Worm (Caenorhabditis elegans): ENCODE measurements around the gene R08A2.7.

R08A2.7 gene

ce11 chrV:14723020-14723419 is at the start of gene R08A2.7:
TSS of gene R08A2.7 (plus strand) at chrV:14723320.
- TF ChIP-seq mbf-1 (tag; optimal IDR thresholded peaks at IDR 0.05) (no peak), nhr-23 (tag; optimal IDR thresholded peaks at IDR 0.05) (no peak), F13H6.1 (tag; optimal IDR thresholded peaks at IDR 0.05) (no peak)

- TF ChIP-seq F13H6.1 (tag; optimal IDR thresholded peaks at IDR 0.05) = no peak
- no peak for TF ChIP-seq nhr-12 (tag; optimal IDR thresholded peaks at IDR 0.05)
- no peak for TF ChIP-seq unc-39 (tag; optimal IDR thresholded peaks at IDR 0.05)
- no peak for TF ChIP-seq ZK546.5 (tag; optimal IDR thresholded peaks at IDR 0.05)
- no peak for TF ChIP-seq dmd-4 (tag; optimal IDR thresholded peaks at IDR 0.05)
- TF ChIP-seq elt-3 (tag; optimal IDR thresholded peaks at IDR 0.05) = no peak
- no peak for TF ChIP-seq ceh-82 (tag; optimal IDR thresholded peaks at IDR 0.05)
- TF ChIP-seq nhr-6 (tag; optimal IDR thresholded peaks at IDR 0.05) = no peak
- TF ChIP-seq sem-4 (tag; optimal IDR thresholded peaks at IDR 0.05) = no peak
- no peak for TF ChIP-seq unc-55 (GFP tag; optimal IDR thresholded peaks at IDR 0.05)
- TF ChIP-seq nhr-77 (tag; optimal IDR thresholded peaks at IDR 0.05) = no peak
- no peak for TF ChIP-seq egl-27 (tag; optimal IDR thresholded peaks at IDR 0.05)
- TF ChIP-seq R02D3.7 (tag; optimal IDR thresholded peaks at IDR 0.05) = no peak
- no peak for TF ChIP-seq unc-62 (GFP tag; optimal IDR thresholded peaks at IDR 0.05)
Measured at ce11 chrV:14678298-14678697, 44.8 kb upstream of the R08A2.7 start.

ce11 chrV:14680014-14680413 is 43.1 kb upstream of the R08A2.7 start, which contains the start of gene C47E8.3:
TSS of gene C47E8.3 (plus strand) at chrV:14680314.
- TF ChIP-seq blmp-1 (tag; optimal IDR thresholded peaks at IDR 0.05; ENCODE audit: insufficient read depth) = no peak
- no peak for TF ChIP-seq R02D3.7 (tag; optimal IDR thresholded peaks at IDR 0.05)
- TF ChIP-seq ceh-82 (tag; optimal IDR thresholded peaks at IDR 0.05) = no peak
- no peak for TF ChIP-seq zag-1 (tag; optimal IDR thresholded peaks at IDR 0.05)
- TF ChIP-seq elt-1 (tag; optimal IDR thresholded peaks at IDR 0.05) = no peak
- TF ChIP-seq nhr-11 (tag; optimal IDR thresholded peaks at IDR 0.05) = no peak
- TF ChIP-seq nhr-77 (tag; optimal IDR thresholded peaks at IDR 0.05) = no peak
- TF ChIP-seq unc-62 (GFP tag; optimal IDR thresholded peaks at IDR 0.05) = no peak
- TF ChIP-seq nhr-21 (tag; optimal IDR thresholded peaks at IDR 0.05) = no peak
- TF ChIP-seq nhr-129 (tag; optimal IDR thresholded peaks at IDR 0.05) = no peak
- no peak for TF ChIP-seq dmd-4 (tag; optimal IDR thresholded peaks at IDR 0.05)
- TF ChIP-seq mdl-1 (tag; optimal IDR thresholded peaks at IDR 0.05) = no peak
- no peak for TF ChIP-seq lsy-2 (tag; optimal IDR thresholded peaks at IDR 0.05)
- TF ChIP-seq aly-2 (tag; optimal IDR thresholded peaks at IDR 0.05) = no peak
- TF ChIP-seq lin-39 (tag; optimal IDR thresholded peaks at IDR 0.05) = no peak
- TF ChIP-seq ama-1 (optimal IDR thresholded peaks at IDR 0.05) = no peak
- TF ChIP-seq sem-4 (tag; optimal IDR thresholded peaks at IDR 0.05) = no peak

ce11 chrV:14682870-14683269 is 40.2 kb upstream of the R08A2.7 start:
- TF ChIP-seq Y55F3AM.14 (GFP tag; optimal IDR thresholded peaks at IDR 0.05) (no peak), peb-1 (tag; optimal IDR thresholded peaks at IDR 0.05) (no peak), dmd-4 (tag; optimal IDR thresholded peaks at IDR 0.05) (no peak), nhr-129 (tag; optimal IDR thresholded peaks at IDR 0.05) (no peak), nhr-25 (tag; optimal IDR thresholded peaks at IDR 0.05) (no peak), C34F6.9 (tag; optimal IDR thresholded peaks at IDR 0.05) (peak; percentile 14)

DNA sequence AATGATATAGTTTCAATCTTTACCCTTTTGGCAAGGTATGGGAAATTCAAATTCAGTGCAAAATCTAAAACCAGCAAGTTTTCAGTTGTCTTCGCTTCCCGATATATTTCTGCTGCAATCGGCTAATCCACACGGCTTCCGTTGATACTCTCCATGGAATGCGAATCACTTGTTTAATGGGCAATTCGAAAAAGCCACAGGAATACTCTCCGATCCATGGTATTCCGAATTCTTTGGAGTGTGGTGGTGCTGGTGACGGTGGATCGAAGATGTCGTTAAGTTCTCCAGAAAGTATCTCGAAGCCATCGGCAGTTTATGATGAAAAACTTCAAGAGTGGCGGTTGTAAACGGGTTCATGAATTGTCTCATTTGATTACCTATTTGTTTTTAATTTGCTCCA is 39.8 kb upstream of the R08A2.7 start:
- peak; percentile 40 for TF ChIP-seq ama-1 (optimal IDR thresholded peaks at IDR 0.05)
- no peak for TF ChIP-seq aly-2 (tag; optimal IDR thresholded peaks at IDR 0.05)
- TF ChIP-seq ceh-82 (tag; optimal IDR thresholded peaks at IDR 0.05) = no peak
- no peak for TF ChIP-seq elt-1 (tag; optimal IDR thresholded peaks at IDR 0.05)

ce11 chrV:14683926-14684325 is 39.2 kb upstream of the R08A2.7 start:
- TF ChIP-seq ztf-4 (tag; optimal IDR thresholded peaks at IDR 0.05) (no peak), nhr-237 (tag; optimal IDR thresholded peaks at IDR 0.05) (no peak), sma-3 (GFP tag; optimal IDR thresholded peaks at IDR 0.05) (no peak), snpc-4 (tag; optimal IDR thresholded peaks at IDR 0.05) (no peak), unc-62 (GFP tag; optimal IDR thresholded peaks at IDR 0.05) (no peak), nhr-11 (tag; optimal IDR thresholded peaks at IDR 0.05) (no peak)

Measured in whole organism, L2 larva.